Worm (Caenorhabditis elegans) whole organism, mixed stage, embryonic: ENCODE results near the gene ccf-1.

Experiments used
- bed-3 ChIP-seq: fragments of 200-800 bp; sonication (Bioruptor generic); optimal IDR thresholded peaks from 3 replicates; lab custom pipeline; 2018; ENCODE audit warnings: mild to moderate bottlenecking, missing genetic modification characterization, moderate library complexity, missing compliant biosample characterization
- cnd-1 ChIP-seq: fragments of 200-800 bp; sonication (Bioruptor generic); optimal IDR thresholded peaks from 2 replicates; lab custom pipeline; 2018; ENCODE audit warnings: mild to moderate bottlenecking, missing genetic modification characterization, missing compliant biosample characterization
- lin-13 ChIP-seq: fragments of 150-350 bp; optimal IDR thresholded peaks from 2 replicates; lab custom pipeline; 2014; ENCODE audit warnings: missing biosample characterization, missing genetic modification characterization
- mep-1 ChIP-seq: fragments of 150-350 bp; optimal IDR thresholded peaks from 2 replicates; lab custom pipeline; 2017; ENCODE audit warnings: missing biosample characterization, missing genetic modification reagents, missing genetic modification characterization, inconsistent platforms
- nhr-76 ChIP-seq: sonication (generic microtip); optimal IDR thresholded peaks from 2 replicates; lab custom pipeline; 2017; ENCODE audit warnings: missing biosample characterization, missing genetic modification characterization
- pha-4 ChIP-seq: fragments of 150-350 bp; optimal IDR thresholded peaks from 2 replicates; lab custom pipeline; 2018; ENCODE audit warnings: missing biosample characterization, missing genetic modification reagents, missing genetic modification characterization
- unc-62 ChIP-seq: fragments of 150-350 bp; optimal IDR thresholded peaks from 2 replicates; lab custom pipeline; 2014; ENCODE audit warnings: missing biosample characterization, missing genetic modification reagents, missing genetic modification characterization
- zip-8 ChIP-seq: fragments of 150-350 bp; optimal IDR thresholded peaks from 2 replicates; lab custom pipeline; 2014; ENCODE audit warnings: missing biosample characterization, missing genetic modification characterization
- ztf-11 ChIP-seq: fragments of 150-350 bp; optimal IDR thresholded peaks from 2 replicates; lab custom pipeline; 2014; ENCODE audit warnings: missing biosample characterization, missing genetic modification characterization

DNA sequence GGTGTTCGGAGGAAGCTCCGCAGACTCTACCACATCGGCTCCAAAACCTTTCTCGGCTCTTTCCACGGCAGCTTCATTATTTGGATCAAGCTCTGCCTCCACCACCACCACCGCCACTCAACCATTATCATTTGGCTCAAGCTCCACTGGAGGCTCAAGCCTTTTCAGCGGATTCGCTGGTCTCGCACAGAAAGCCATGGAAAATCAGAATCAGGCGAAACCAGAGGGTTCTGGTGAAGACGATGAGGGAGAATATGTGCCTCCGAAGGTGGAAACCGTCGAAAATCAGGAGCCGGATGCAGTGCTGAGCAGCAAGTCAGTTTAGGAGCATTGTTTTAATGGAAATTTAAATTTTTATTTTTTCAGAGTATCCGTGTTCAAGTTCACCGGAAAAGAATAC, 2.9 kb downstream of the ccf-1 start:
- TF ChIP-seq lin-13 (tag; lab: Kevin White, UChicago), result no peak
- TF ChIP-seq unc-62 (GFP tag; lab: Kevin White, UChicago), result no peak
- no peak for TF ChIP-seq zip-8 (tag; lab: Kevin White, UChicago)
- no peak for TF ChIP-seq nhr-76 (tag; lab: Kevin White, UChicago)
- TF ChIP-seq mep-1 (tag; lab: Kevin White, UChicago), result no peak
- TF ChIP-seq bed-3 (GFP tag; lab: Kevin White, UChicago), result no peak
- TF ChIP-seq pha-4, result no peak
- no peak for TF ChIP-seq cnd-1 (tag; lab: Kevin White, UChicago)
- TF ChIP-seq ztf-11, result no peak
